Fruit fly (Drosophila melanogaster): ENCODE data around the gene OXA1L.

Gene OXA1L

DNA sequence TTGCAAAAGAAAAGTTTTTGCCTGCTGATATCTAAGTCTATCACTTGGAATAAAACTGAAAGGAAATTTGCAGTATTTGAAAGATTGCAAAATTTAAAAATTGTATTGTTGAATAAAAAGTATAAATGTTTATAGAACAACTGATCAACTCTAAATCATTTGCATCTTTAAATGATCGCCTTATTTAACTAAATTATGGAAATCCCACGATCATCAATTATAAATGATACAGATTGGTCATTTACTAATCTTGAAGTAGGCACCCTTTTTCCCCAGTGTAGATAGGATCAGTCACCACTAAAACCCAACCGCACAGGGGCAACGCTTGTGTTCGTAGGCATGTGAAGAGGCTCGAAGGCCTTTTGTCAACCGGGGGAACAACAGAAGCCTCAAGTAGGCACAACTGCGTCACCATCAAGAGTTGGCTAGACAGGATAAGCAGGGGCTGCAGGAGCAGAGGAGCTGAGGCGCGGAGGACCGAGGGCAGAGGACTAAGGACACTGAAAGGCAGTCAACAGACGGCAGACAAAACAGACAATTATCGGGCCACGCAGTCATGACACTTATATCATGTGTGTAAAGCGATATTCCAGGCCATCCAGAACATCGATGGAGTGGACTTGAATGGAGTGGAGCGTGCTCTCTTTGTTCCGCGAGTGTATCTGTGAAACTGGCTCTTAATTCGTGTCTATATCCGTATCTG lies 38.3 kb downstream of the OXA1L start (continued):
- TF ChIP-seq toy (GFP tag; IDR thresholded peaks at IDR 0.05) (no peak), D19A (tag; optimal IDR thresholded peaks at IDR 0.05) (peak; percentile 37), croc (GFP tag; conservative IDR thresholded peaks at IDR 0.05) (no peak), eve (GFP tag; optimal IDR thresholded peaks at IDR 0.05) (no peak), CG2116 (GFP tag; optimal IDR thresholded peaks at IDR 0.05) (no peak), chn (GFP tag; optimal IDR thresholded peaks at IDR 0.05) (peak; percentile 41), CG5180 (GFP tag; optimal IDR thresholded peaks at IDR 0.05) (peak; percentile 16), ac (GFP tag; optimal IDR thresholded peaks at IDR 0.05) (peak; percentile 73), bsh (GFP tag; optimal IDR thresholded peaks at IDR 0.05) (peak in 1 of 2 experiments; percentile 23), Ets97D (GFP tag; optimal IDR thresholded peaks at IDR 0.05) (no peak), MTF-1 (GFP tag; optimal IDR thresholded peaks at IDR 0.05; ENCODE audit: borderline replicate concordance) (no peak), ems (GFP tag; optimal IDR thresholded peaks at IDR 0.05) (no peak), bcd (GFP tag; optimal IDR thresholded peaks at IDR 0.05) (no peak), D (optimal IDR thresholded peaks at IDR 0.05) (peak; percentile 73), D (GFP tag; optimal IDR thresholded peaks at IDR 0.05) (peak; percentile 58), gem (tag; optimal IDR thresholded peaks at IDR 0.05) (peak; percentile 72), lilli (GFP tag; optimal IDR thresholded peaks at IDR 0.05) (peak; percentile 19), Six4 (GFP tag; optimal IDR thresholded peaks at IDR 0.05) (no peak), CG17328 (GFP tag; IDR thresholded peaks at IDR 0.05) (no peak), Blimp-1 (GFP tag; optimal IDR thresholded peaks at IDR 0.05) (peak; percentile 26), gce (GFP tag; IDR thresholded peaks at IDR 0.05) (no peak), ATbp (GFP tag; optimal IDR thresholded peaks at IDR 0.05) (no peak), unpg (GFP tag; optimal IDR thresholded peaks at IDR 0.05) (peak; percentile 27), CG10366 (GFP tag; IDR thresholded peaks at IDR 0.05) (no peak), CG2712 (tag; optimal IDR thresholded peaks at IDR 0.05) (peak; percentile 78), CG13775 (GFP tag; optimal IDR thresholded peaks at IDR 0.05) (peak; percentile 72), Xrp1 (GFP tag; IDR thresholded peaks at IDR 0.05) (peak; percentile 53), da (GFP tag; optimal IDR thresholded peaks at IDR 0.05) (no peak), crc (GFP tag; optimal IDR thresholded peaks at IDR 0.05) (no peak), hbn (GFP tag; IDR thresholded peaks at IDR 0.05; ENCODE audit: partially characterized antibody) (no peak), pfk (GFP tag; optimal IDR thresholded peaks at IDR 0.05) (no peak), Eip74EF (GFP tag; optimal IDR thresholded peaks at IDR 0.05) (no peak), zfh1 (GFP tag; IDR thresholded peaks at IDR 0.05) (peak; percentile 52; the same call in 1 of the 3 replicates), Bdp1 (GFP tag; optimal IDR thresholded peaks at IDR 0.05) (no peak), CoRest (tag; optimal IDR thresholded peaks at IDR 0.05) (peak; percentile 45)

DNA sequence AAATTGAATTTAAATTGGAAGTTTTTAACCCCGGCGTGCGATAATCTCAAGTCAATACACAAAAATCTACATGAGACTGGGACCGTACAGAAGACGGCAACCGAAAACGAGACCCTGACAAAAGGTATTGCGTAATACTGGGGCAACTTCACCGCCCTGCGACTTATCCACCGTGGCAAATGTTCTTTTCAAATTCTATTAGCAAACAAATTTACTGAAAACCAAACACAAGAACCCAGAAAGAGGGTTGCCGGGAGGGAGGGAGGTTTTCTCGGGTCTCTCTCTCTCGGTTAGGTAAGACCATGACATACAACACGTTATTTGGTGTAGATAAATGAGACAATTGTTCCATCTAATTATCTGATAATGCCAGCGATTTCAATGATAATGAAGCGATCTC lies 40.5 kb downstream of the OXA1L start:
- no peak for TF ChIP-seq CG12155 (GFP tag; optimal IDR thresholded peaks at IDR 0.05)
- no peak for TF ChIP-seq mam (GFP tag; optimal IDR thresholded peaks at IDR 0.05)
- TF ChIP-seq Adf1 (GFP tag; IDR thresholded peaks at IDR 0.05) = no peak
- peak; percentile 29 for TF ChIP-seq CG18599 (GFP tag; optimal IDR thresholded peaks at IDR 0.05)
- TF ChIP-seq crol (GFP tag; IDR thresholded peaks at IDR 0.05) = peak; percentile 49; the same call in 1 of the 2 replicates
- peak; percentile 51 for TF ChIP-seq Med (GFP tag)
- peak; percentile 34 for TF ChIP-seq CG13894 (tag; optimal IDR thresholded peaks at IDR 0.05)
- no peak for TF ChIP-seq aop (GFP tag; IDR thresholded peaks at IDR 0.05)
- no peak for TF ChIP-seq CG1792 (GFP tag; optimal IDR thresholded peaks at IDR 0.05)
- TF ChIP-seq CG10543 (GFP tag; optimal IDR thresholded peaks at IDR 0.05) = peak; percentile 21
- peak; percentile 37; the same call in 1 of the 2 replicates for TF ChIP-seq vvl (GFP tag; IDR thresholded peaks at IDR 0.05)
- TF ChIP-seq Vsx1 (GFP tag; optimal IDR thresholded peaks at IDR 0.05) = peak; percentile 7
- TF ChIP-seq lab (GFP tag; optimal IDR thresholded peaks at IDR 0.05) = no peak
- peak in 1 of 2 experiments; percentile 51 for TF ChIP-seq tll (GFP tag; optimal IDR thresholded peaks at IDR 0.05)
- peak; percentile 32 for TF ChIP-seq BtbVII (GFP tag; optimal IDR thresholded peaks at IDR 0.05)
- peak in 1 of 2 experiments; percentile 61 for TF ChIP-seq Pdp1 (GFP tag; optimal IDR thresholded peaks at IDR 0.05)
